Fruit fly (Drosophila melanogaster) whole organism, embryonic: ENCODE results near the gene RabX6.
A peak's percentile ranks its signal among the peaks of the same experiment; 100 is the strongest.

Experiments used
- Atf6 ChIP-seq: fragments of 200-800 bp; sonication (Bioruptor generic); IDR thresholded peaks from 2 replicates; pipeline ENCODE4 v1.3.6; 2022; ENCODE audit warnings: missing biosample characterization, missing genetic modification characterization
- CG1024 ChIP-seq: fragments of 200-800 bp; sonication (Bioruptor generic); IDR thresholded peaks from 2 replicates; pipeline ENCODE4 v1.3.6; 2022; ENCODE audit warnings: missing biosample characterization, missing genetic modification characterization
- CG10274 ChIP-seq: fragments of 200-800 bp; sonication (Bioruptor generic); optimal IDR thresholded peaks from 3 replicates; lab custom pipeline; 2017; ENCODE audit warnings: missing biosample characterization, mild to moderate bottlenecking, missing genetic modification characterization
- CG10462 ChIP-seq: fragments of 200-800 bp; sonication (Bioruptor generic); optimal IDR thresholded peaks from 2 replicates; lab custom pipeline; 2016; ENCODE audit warnings: missing biosample characterization, missing genetic modification characterization
- CG11504 ChIP-seq: fragments of 200-800 bp; sonication (Bioruptor generic); optimal IDR thresholded peaks from 3 replicates; lab custom pipeline; 2019; ENCODE audit warnings: missing biosample characterization, mild to moderate bottlenecking, missing genetic modification characterization, moderate library complexity
- CG11560 ChIP-seq: fragments of 200-800 bp; sonication (Bioruptor generic); IDR thresholded peaks from 3 replicates; pipeline ENCODE4 v1.3.6; 2022; ENCODE audit warnings: missing biosample characterization, missing genetic modification characterization
- CG12155 ChIP-seq: fragments of 200-800 bp; sonication (Bioruptor generic); optimal IDR thresholded peaks from 3 replicates; lab custom pipeline; 2016; ENCODE audit warnings: missing biosample characterization, missing genetic modification characterization
- CG1603 ChIP-seq: fragments of 200-800 bp; sonication (Bioruptor generic); optimal IDR thresholded peaks from 2 replicates; lab custom pipeline; 2019; ENCODE audit warnings: missing biosample characterization, mild to moderate bottlenecking, missing genetic modification characterization, moderate library complexity
- CG16815 ChIP-seq: fragments of 200-800 bp; sonication (Bioruptor generic); optimal IDR thresholded peaks from 3 replicates; lab custom pipeline; 2017; ENCODE audit warnings: missing biosample characterization, mild to moderate bottlenecking, missing genetic modification characterization
- CG17359 ChIP-seq: fragments of 200-800 bp; sonication (Bioruptor generic); optimal IDR thresholded peaks from 3 replicates; lab custom pipeline; 2018; ENCODE audit warnings: missing biosample characterization, mild to moderate bottlenecking, missing genetic modification characterization, moderate library complexity
- CG17385 ChIP-seq: fragments of 200-800 bp; sonication (Bioruptor generic); optimal IDR thresholded peaks from 3 replicates; lab custom pipeline; 2018; ENCODE audit warnings: missing biosample characterization, mild to moderate bottlenecking, missing genetic modification characterization
- CG17829 ChIP-seq: fragments of 200-800 bp; optimal IDR thresholded peaks from 2 replicates; lab custom pipeline; 2019; ENCODE audit warnings: missing biosample characterization, mild to moderate bottlenecking, missing genetic modification characterization, moderate library complexity
- CG2129 ChIP-seq: fragments of 200-800 bp; sonication (Bioruptor generic); IDR thresholded peaks from 2 replicates; pipeline ENCODE4 v1.3.6; 2022; ENCODE audit warnings: missing biosample characterization, missing genetic modification characterization; ENCODE audit not compliant: partially characterized antibody
- CG2199 ChIP-seq: fragments of 200-800 bp; sonication (Bioruptor generic); IDR thresholded peaks from 3 replicates; pipeline ENCODE4 v1.3.6; 2022; ENCODE audit warnings: missing biosample characterization, missing genetic modification characterization
- CG30403 ChIP-seq: fragments of 200-800 bp; sonication (Bioruptor generic); optimal IDR thresholded peaks from 3 replicates; lab custom pipeline; 2016; ENCODE audit warnings: missing biosample characterization, missing genetic modification characterization
- CG32767 ChIP-seq: fragments of 200-800 bp; sonication (Bioruptor generic); IDR thresholded peaks from 2 replicates; pipeline ENCODE4 v1.3.6; 2022; ENCODE audit warnings: missing biosample characterization, missing genetic modification characterization
- CG34422 ChIP-seq: fragments of 200-800 bp; sonication (Bioruptor generic); IDR thresholded peaks from 3 replicates; pipeline ENCODE4 v1.3.6; 2022; ENCODE audit warnings: missing biosample characterization, missing genetic modification characterization
- CG5180 ChIP-seq: fragments of 200-800 bp; sonication (Bioruptor generic); optimal IDR thresholded peaks from 3 replicates; lab custom pipeline; 2017; ENCODE audit warnings: missing biosample characterization, missing genetic modification characterization, mild to moderate bottlenecking, moderate library complexity, missing genetic modification reagents
- CG6683 ChIP-seq: fragments of 200-800 bp; sonication (Bioruptor generic); optimal IDR thresholded peaks from 2 replicates; lab custom pipeline; 2017; ENCODE audit warnings: missing biosample characterization, mild to moderate bottlenecking, missing genetic modification characterization, missing genetic modification reagents
- CG7556 ChIP-seq: fragments of 200-800 bp; sonication (Bioruptor generic); optimal IDR thresholded peaks from 2 replicates; lab custom pipeline; 2017; ENCODE audit warnings: missing biosample characterization, mild to moderate bottlenecking, missing genetic modification characterization
- CG7963 ChIP-seq: fragments of 200-800 bp; sonication (Bioruptor generic); IDR thresholded peaks from 3 replicates; pipeline ENCODE4 v1.3.6; 2022; ENCODE audit warnings: missing biosample characterization, missing genetic modification characterization; ENCODE audit not compliant: partially characterized antibody
- CG9437 ChIP-seq: fragments of 200-800 bp; sonication (Bioruptor generic); optimal IDR thresholded peaks from 2 replicates; lab custom pipeline; 2018; ENCODE audit warnings: missing biosample characterization, mild to moderate bottlenecking, missing genetic modification characterization
- Dll ChIP-seq: fragments of 200-800 bp; sonication (Bioruptor generic); IDR thresholded peaks from 4 replicates; pipeline ENCODE4 v1.3.6; 2022; ENCODE audit warnings: missing biosample characterization, missing genetic modification characterization; ENCODE audit not compliant: partially characterized antibody
- E2f1 ChIP-seq: fragments of 200-800 bp; sonication (Bioruptor generic); IDR thresholded peaks from 2 replicates; pipeline ENCODE4 v1.3.6; 2022; ENCODE audit warnings: missing biosample characterization, missing genetic modification characterization
- ERR ChIP-seq: fragments of 200-800 bp; sonication (Bioruptor generic); optimal IDR thresholded peaks from 2 replicates; lab custom pipeline; 2016; ENCODE audit warnings: missing biosample characterization, missing genetic modification characterization
- H2.0 ChIP-seq: fragments of 200-800 bp; sonication (Bioruptor generic); IDR thresholded peaks from 2 replicates; pipeline ENCODE4 v1.3.6; 2022; ENCODE audit warnings: missing biosample characterization, missing genetic modification characterization
- HLH3B ChIP-seq: fragments of 200-800 bp; sonication (Bioruptor generic); IDR thresholded peaks from 2 replicates; pipeline ENCODE4 v1.3.6; 2022; ENCODE audit warnings: missing biosample characterization, missing genetic modification characterization
- Hr78 ChIP-seq, 2 experiments: fragments of 200-800 bp in 1 of 2; fragments of >200 bp in 1 of 2; sonication (Bioruptor generic) in 1 of 2; optimal IDR thresholded peaks; 2 replicates each; lab custom pipeline; 2017 to 2019; ENCODE audit warnings: missing biosample characterization in 2 of 2, missing genetic modification characterization in 2 of 2, mild to moderate bottlenecking in 1 of 2, moderate library complexity in 1 of 2
- Med ChIP-seq: fragments of 200-800 bp; sonication (Bioruptor generic); peaks from one replicate; lab custom pipeline; 2016; ENCODE audit warnings: missing biosample characterization, missing genetic modification characterization, mild to moderate bottlenecking, inconsistent platforms, moderate library complexity
- Oli ChIP-seq: fragments of 200-800 bp; sonication (Bioruptor generic); optimal IDR thresholded peaks from 2 replicates; lab custom pipeline; 2018; ENCODE audit warnings: missing biosample characterization, mild to moderate bottlenecking, missing genetic modification characterization, moderate library complexity
- Ravus ChIP-seq: fragments of 200-800 bp; sonication (Bioruptor generic); IDR thresholded peaks from 2 replicates; pipeline ENCODE4 v1.3.6; 2022; ENCODE audit warnings: missing biosample characterization, missing genetic modification characterization
- Sox100B ChIP-seq: fragments of 200-800 bp; sonication (Bioruptor generic); optimal IDR thresholded peaks from 3 replicates; lab custom pipeline; 2018; ENCODE audit warnings: missing biosample characterization, mild to moderate bottlenecking, missing genetic modification characterization
- Sox102F ChIP-seq: fragments of 200-800 bp; sonication (Bioruptor generic); optimal IDR thresholded peaks from 2 replicates; lab custom pipeline; 2018; ENCODE audit warnings: missing biosample characterization, mild to moderate bottlenecking, missing genetic modification characterization, moderate library complexity
- Ssrp ChIP-seq: fragments of 200-800 bp; sonication (Bioruptor generic); optimal IDR thresholded peaks from 2 replicates; lab custom pipeline; 2018; ENCODE audit warnings: missing biosample characterization, mild to moderate bottlenecking, missing genetic modification characterization, moderate library complexity
- ac ChIP-seq: fragments of 200-800 bp; sonication (Bioruptor generic); optimal IDR thresholded peaks from 3 replicates; lab custom pipeline; 2017; ENCODE audit warnings: missing biosample characterization, mild to moderate bottlenecking, missing genetic modification characterization
- bsh ChIP-seq, 2 experiments: fragments of 200-800 bp; sonication (Bioruptor generic); optimal IDR thresholded peaks; 2 replicates each; lab custom pipeline; 2017 to 2018; ENCODE audit warnings: mild to moderate bottlenecking in 2 of 2, missing biosample characterization in 2 of 2, missing genetic modification characterization in 2 of 2, moderate library complexity in 1 of 2
- da ChIP-seq: fragments of 200-800 bp; sonication (Bioruptor generic); optimal IDR thresholded peaks from 2 replicates; lab custom pipeline; 2016; ENCODE audit warnings: missing biosample characterization, missing genetic modification characterization
- eyg ChIP-seq: fragments of 200-800 bp; sonication (Bioruptor generic); optimal IDR thresholded peaks from 3 replicates; lab custom pipeline; 2016; ENCODE audit warnings: missing biosample characterization, missing genetic modification characterization
- hkb ChIP-seq, 2 experiments: fragments of 200-800 bp in 1 of 2; fragments of >200 bp in 1 of 2; sonication (Bioruptor generic) in 1 of 2; IDR thresholded peaks in 1 of 2; optimal IDR thresholded peaks in 1 of 2; 2 replicates each; pipeline versions ENCODE4 v1.3.6 to Lab custom; 2017 to 2022; ENCODE audit warnings: missing biosample characterization in 1 of 2, missing genetic modification characterization in 1 of 2
- insv ChIP-seq, 2 experiments: fragments of 200-800 bp; sonication (Bioruptor generic); optimal IDR thresholded peaks; 3 replicates each; lab custom pipeline; 2016 to 2018; ENCODE audit warnings: missing biosample characterization in 2 of 2, missing genetic modification characterization in 2 of 2
- ken ChIP-seq: fragments of 200-800 bp; sonication (Bioruptor generic); IDR thresholded peaks from 3 replicates; pipeline ENCODE4 v1.3.6; 2022; ENCODE audit warnings: missing biosample characterization, missing genetic modification characterization
- nom ChIP-seq: fragments of 200-800 bp; sonication (Bioruptor generic); optimal IDR thresholded peaks from 2 replicates; lab custom pipeline; 2017; ENCODE audit warnings: missing biosample characterization, missing genetic modification characterization, mild to moderate bottlenecking, moderate library complexity, missing genetic modification reagents
- pfk ChIP-seq: fragments of 200-800 bp; sonication (Bioruptor generic); optimal IDR thresholded peaks from 2 replicates; lab custom pipeline; 2018; ENCODE audit warnings: missing biosample characterization, mild to moderate bottlenecking, missing genetic modification characterization, moderate library complexity
- sima ChIP-seq: fragments of 200-800 bp; sonication (Bioruptor generic); optimal IDR thresholded peaks from 2 replicates; lab custom pipeline; 2016; ENCODE audit warnings: missing biosample characterization, missing genetic modification characterization
- trem ChIP-seq: fragments of 200-800 bp; optimal IDR thresholded peaks from 3 replicates; lab custom pipeline; 2019; ENCODE audit warnings: missing biosample characterization, mild to moderate bottlenecking, missing genetic modification characterization, moderate library complexity
- tup ChIP-seq: fragments of 200-800 bp; sonication (Bioruptor generic); optimal IDR thresholded peaks from 2 replicates; lab custom pipeline; 2016; ENCODE audit warnings: missing biosample characterization, mild to moderate bottlenecking, missing genetic modification characterization, moderate library complexity
- tx ChIP-seq: fragments of 200-800 bp; sonication (Bioruptor generic); optimal IDR thresholded peaks from 2 replicates; lab custom pipeline; 2016; ENCODE audit warnings: missing biosample characterization, missing genetic modification characterization
- z ChIP-seq: fragments of 200-800 bp; sonication (Bioruptor generic); IDR thresholded peaks from 3 replicates; pipeline ENCODE4 v1.3.6; 2022; ENCODE audit warnings: missing biosample characterization, missing genetic modification characterization

RabX6 gene

dm6 chr3L:700160-700917, 10.0 kb downstream of the RabX6 start (continued):
- TF ChIP-seq CG30403 (GFP tag; lab: Kevin White, UChicago) (peak; percentile 53), Atf6 (GFP tag; lab: Robert Waterston, UW) (peak; percentile 57; the same call in 1 of the 2 replicates), ac (GFP tag; lab: Kevin White, UChicago) (no peak), da (GFP tag; lab: Kevin White, UChicago) (no peak), H2.0 (GFP tag; lab: Robert Waterston, UW) (peak; percentile 14; the same call in 1 of the 2 replicates), CG11504 (tag; lab: Kevin White, UChicago) (peak; percentile 73), Ravus (GFP tag; lab: Robert Waterston, UW) (no peak), Ssrp (tag; lab: Kevin White, UChicago) (peak; percentile 24), sima (no peak), CG5180 (GFP tag; lab: Kevin White, UChicago) (no peak), Sox102F (peak; percentile 67), CG16815 (peak; percentile 10), tup (GFP tag; lab: Kevin White, UChicago) (no peak), E2f1 (no peak), Oli (peak; percentile 62), ken (GFP tag; lab: Robert Waterston, UW) (no peak), CG17359 (tag; lab: Kevin White, UChicago) (peak; percentile 69), CG7556 (GFP tag; lab: Kevin White, UChicago) (peak; percentile 68), bsh (GFP tag; optimal IDR thresholded peaks at IDR 0.05; lab: Kevin White, UChicago) (peak in 1 of 2 experiments; percentile 77), nom (GFP tag; lab: Kevin White, UChicago) (no peak), CG9437 (GFP tag; lab: Kevin White, UChicago) (peak; percentile 59), Dll (GFP tag; lab: Robert Waterston, UW) (no peak), Sox100B (GFP tag; lab: Kevin White, UChicago) (peak; percentile 63), insv (GFP tag; optimal IDR thresholded peaks at IDR 0.05; lab: Kevin White, UChicago) (no peak), CG10462 (GFP tag; lab: Kevin White, UChicago) (peak; percentile 20), CG1603 (tag; lab: Kevin White, UChicago) (peak; percentile 47), CG12155 (GFP tag; lab: Kevin White, UChicago) (no peak), CG17385 (GFP tag; lab: Kevin White, UChicago) (peak; percentile 65), Med (GFP tag; lab: Kevin White, UChicago) (peak; percentile 72), eyg (peak; percentile 9), z (no peak), CG34422 (GFP tag; lab: Robert Waterston, UW) (0 out of 3 replicates have a peak, but pooled peaks have one; percentile 44), CG1024 (GFP tag; lab: Robert Waterston, UW) (no peak), hkb (optimal IDR thresholded peaks at IDR 0.05; lab: Kevin White, UChicago) (no peak), hkb (GFP tag; IDR thresholded peaks at IDR 0.05; lab: Robert Waterston, UW) (peak; percentile 80), pfk (GFP tag; lab: Kevin White, UChicago) (no peak), tx (GFP tag; lab: Kevin White, UChicago) (no peak), ERR (GFP tag; lab: Kevin White, UChicago) (peak; percentile 17), CG6683 (GFP tag; lab: Kevin White, UChicago) (no peak), CG2129 (GFP tag; lab: Robert Waterston, UW) (no peak), CG32767 (GFP tag; lab: Robert Waterston, UW) (no peak), CG7963 (GFP tag; lab: Robert Waterston, UW) (no peak), CG10274 (no peak), CG2199 (no peak), HLH3B (GFP tag; lab: Robert Waterston, UW) (peak; percentile 56; the same call in 1 of the 2 replicates), CG11560 (no peak), Hr78 (GFP tag; optimal IDR thresholded peaks at IDR 0.05; lab: Kevin White, UChicago) (peak in 1 of 2 experiments; percentile 79), trem (tag; lab: Kevin White, UChicago) (peak; percentile 29), CG17829 (tag; lab: Kevin White, UChicago) (peak; percentile 44)
